Fruit fly (Drosophila melanogaster) Kc167 (cell line): Measurements from ENCODE around the gene strat.

Experiments
- Myc ChIP-seq: fragments of >200 bp; optimal IDR thresholded peaks from 2 replicates; lab custom pipeline; 2017; ENCODE audit warnings: missing external identifiers
- Sin3A ChIP-seq: fragments of >200 bp; optimal IDR thresholded peaks from 2 replicates; lab custom pipeline; 2018; ENCODE audit warnings: missing external identifiers
- h ChIP-seq: fragments of >200 bp; optimal IDR thresholded peaks from 3 replicates; lab custom pipeline; 2018; ENCODE audit warnings: missing external identifiers
- psq ChIP-seq: fragments of >200 bp; optimal IDR thresholded peaks from 2 replicates; lab custom pipeline; 2017; ENCODE audit warnings: missing external identifiers
- ttk ChIP-seq: sonication (Bioruptor generic); optimal IDR thresholded peaks from 2 replicates; lab custom pipeline; 2017; ENCODE audit warnings: missing external identifiers

DNA sequence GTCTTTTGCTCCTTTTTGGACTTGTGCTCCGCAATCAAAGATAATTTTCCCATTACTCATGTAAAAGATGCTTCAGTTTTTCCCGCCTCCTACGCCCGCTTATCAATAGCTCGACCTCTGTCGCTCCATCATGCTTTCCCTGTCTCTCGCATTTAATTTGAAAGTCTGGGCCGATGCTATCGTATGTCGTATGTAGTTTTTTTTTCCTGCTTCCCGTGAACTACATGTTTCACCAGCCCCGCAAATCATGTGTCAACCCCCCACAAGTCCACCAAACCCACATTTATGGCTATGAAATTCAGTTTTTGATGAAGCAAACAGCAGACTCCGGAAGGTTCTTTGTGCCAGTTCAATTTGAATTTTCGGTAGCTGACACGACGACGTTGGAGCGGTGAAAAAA lies 22.3 kb downstream of the strat start, which contains the start of gene CG14273:
- TF ChIP-seq psq (lab: Kevin White, UChicago) (no peak), ttk (lab: Kevin White, UChicago) (no peak), h (lab: Kevin White, UChicago) (no peak), Sin3A (lab: Kevin White, UChicago) (no peak), Myc (lab: Kevin White, UChicago) (no peak)
